Fruit fly (Drosophila melanogaster) whole organism, wandering third instar larva: ENCODE measurements around the gene Alp13.

ENCODE experiments used
- CG32264 ChIP-seq: fragments of 200-800 bp; sonication (Bioruptor generic); optimal IDR thresholded peaks from 2 replicates; lab custom pipeline; 2016; ENCODE audit warnings: missing biosample characterization, missing genetic modification characterization
- CrebA ChIP-seq: fragments of 200-800 bp; sonication (Bioruptor generic); optimal IDR thresholded peaks from 2 replicates; lab custom pipeline; 2016; ENCODE audit warnings: missing biosample characterization, mild to moderate bottlenecking, missing genetic modification characterization, borderline replicate concordance
- GATAd ChIP-seq: sonication (Bioruptor generic); optimal IDR thresholded peaks from 2 replicates; lab custom pipeline; 2016; ENCODE audit warnings: missing biosample characterization, missing genetic modification characterization
- Hr78 ChIP-seq: fragments of >200 bp; optimal IDR thresholded peaks from 2 replicates; lab custom pipeline; 2017; ENCODE audit warnings: missing biosample characterization, missing genetic modification characterization
- Rel ChIP-seq, 2 experiments: fragments of 200-800 bp; sonication (Bioruptor generic) in 1 of 2; optimal IDR thresholded peaks; 2 replicates in 1 of 2; 3 replicates in 1 of 2; lab custom pipeline; 2016 to 2019; ENCODE audit warnings: mild to moderate bottlenecking in 2 of 2, missing biosample characterization in 2 of 2, missing genetic modification characterization in 2 of 2, moderate library complexity in 1 of 2
- dl ChIP-seq, 2 experiments: fragments of 175-275, 200-275 bp in 1 of 2; fragments of 200-275 bp in 1 of 2; sonication (Bioruptor generic); optimal IDR thresholded peaks; lab custom pipeline; 2018; ENCODE audit warnings: mild to moderate bottlenecking in 2 of 2, missing biosample characterization in 2 of 2, missing genetic modification characterization in 2 of 2, moderate library complexity in 2 of 2; ENCODE audit not compliant: partially characterized antibody in 2 of 2, insufficient read depth in 1 of 2
- h ChIP-seq: fragments of 200-800 bp; sonication (Bioruptor generic); optimal IDR thresholded peaks from 3 replicates; lab custom pipeline; 2016; ENCODE audit warnings: missing biosample characterization, mild to moderate bottlenecking, missing genetic modification characterization
- pan ChIP-seq: fragments of >200 bp; optimal IDR thresholded peaks from 2 replicates; lab custom pipeline; 2017
- psq ChIP-seq: fragments of 200-800 bp; sonication (Bioruptor generic); optimal IDR thresholded peaks from 3 replicates; lab custom pipeline; 2017; ENCODE audit warnings: missing biosample characterization, mild to moderate bottlenecking, missing genetic modification characterization, moderate library complexity
- sv ChIP-seq: fragments of 200-800 bp; sonication (Bioruptor generic); optimal IDR thresholded peaks from 3 replicates; lab custom pipeline; 2016; ENCODE audit warnings: missing biosample characterization, missing genetic modification characterization
- tai ChIP-seq: sonication (Bioruptor generic); optimal IDR thresholded peaks from 2 replicates; lab custom pipeline; 2016; ENCODE audit warnings: missing biosample characterization, missing genetic modification characterization
- usp ChIP-seq: fragments of >200 bp; optimal IDR thresholded peaks from 2 replicates; lab custom pipeline; 2017; ENCODE audit warnings: missing biosample characterization, missing genetic modification characterization

DNA sequence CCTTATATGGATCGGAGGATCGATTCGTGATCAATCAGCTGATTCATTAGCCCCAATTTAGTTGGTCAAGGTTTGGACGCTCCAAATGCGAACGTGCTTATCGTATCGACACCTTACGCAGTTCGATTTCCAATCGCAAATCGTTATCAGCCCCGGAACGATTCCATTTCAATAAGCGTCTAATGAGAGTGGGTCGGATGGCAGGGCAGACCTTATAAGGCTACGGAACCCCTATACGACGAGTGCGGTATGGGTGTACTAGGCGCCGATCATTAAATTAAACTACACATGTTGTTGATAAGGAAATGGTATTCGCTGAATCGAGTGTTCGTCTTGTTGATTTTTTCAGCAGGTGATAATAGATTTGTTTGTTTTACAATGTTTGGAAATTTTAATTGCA lies 39.4 kb downstream of the Alp13 start:
- no peak for TF ChIP-seq Hr78 (GFP tag; lab: Kevin White, UChicago)
- TF ChIP-seq tai = no peak
- no peak for TF ChIP-seq h (GFP tag; lab: Kevin White, UChicago)
- TF ChIP-seq psq = no peak
- no peak for TF ChIP-seq dl (GFP tag; optimal IDR thresholded peaks at IDR 0.05; lab: Kevin White, UChicago; ENCODE audit: insufficient read depth in 1 of 2, partially characterized antibody in 2 of 2)
- no peak for TF ChIP-seq sv
- no peak for TF ChIP-seq usp
- TF ChIP-seq pan (lab: Kevin White, UChicago) = no peak
- no peak for TF ChIP-seq CG32264
- TF ChIP-seq GATAd (GFP tag; lab: Kevin White, UChicago) = no peak
- TF ChIP-seq Rel (GFP tag; optimal IDR thresholded peaks at IDR 0.05; lab: Kevin White, UChicago) = no peak
- no peak for TF ChIP-seq Rel (tag; optimal IDR thresholded peaks at IDR 0.05; lab: Kevin White, UChicago)
- TF ChIP-seq CrebA (GFP tag; lab: Kevin White, UChicago) = no peak
